Worm (Caenorhabditis elegans) whole organism, L2 larva: ENCODE results near the gene srdh-1.

ENCODE experiments used
- lin-11 ChIP-seq: fragments of 150-350 bp; sonication (generic microtip); optimal IDR thresholded peaks from 2 replicates; lab custom pipeline; 2014; ENCODE audit warnings: missing biosample characterization, missing genetic modification characterization, inconsistent platforms, mixed read lengths
- mab-5 ChIP-seq: fragments of 150-350 bp; optimal IDR thresholded peaks from 2 replicates; lab custom pipeline; 2014; ENCODE audit warnings: missing biosample characterization, missing genetic modification characterization
- nhr-25 ChIP-seq: fragments of 150-350 bp; sonication (generic microtip); optimal IDR thresholded peaks from 3 replicates; lab custom pipeline; 2014; ENCODE audit warnings: missing biosample characterization, missing genetic modification characterization
- nhr-77 ChIP-seq: fragments of 150-350 bp; optimal IDR thresholded peaks from 2 replicates; lab custom pipeline; 2014; ENCODE audit warnings: missing biosample characterization, missing genetic modification characterization
- unc-62 ChIP-seq: fragments of 150-350 bp; optimal IDR thresholded peaks from 2 replicates; lab custom pipeline; 2014; ENCODE audit warnings: missing biosample characterization, missing genetic modification reagents, missing genetic modification characterization

DNA sequence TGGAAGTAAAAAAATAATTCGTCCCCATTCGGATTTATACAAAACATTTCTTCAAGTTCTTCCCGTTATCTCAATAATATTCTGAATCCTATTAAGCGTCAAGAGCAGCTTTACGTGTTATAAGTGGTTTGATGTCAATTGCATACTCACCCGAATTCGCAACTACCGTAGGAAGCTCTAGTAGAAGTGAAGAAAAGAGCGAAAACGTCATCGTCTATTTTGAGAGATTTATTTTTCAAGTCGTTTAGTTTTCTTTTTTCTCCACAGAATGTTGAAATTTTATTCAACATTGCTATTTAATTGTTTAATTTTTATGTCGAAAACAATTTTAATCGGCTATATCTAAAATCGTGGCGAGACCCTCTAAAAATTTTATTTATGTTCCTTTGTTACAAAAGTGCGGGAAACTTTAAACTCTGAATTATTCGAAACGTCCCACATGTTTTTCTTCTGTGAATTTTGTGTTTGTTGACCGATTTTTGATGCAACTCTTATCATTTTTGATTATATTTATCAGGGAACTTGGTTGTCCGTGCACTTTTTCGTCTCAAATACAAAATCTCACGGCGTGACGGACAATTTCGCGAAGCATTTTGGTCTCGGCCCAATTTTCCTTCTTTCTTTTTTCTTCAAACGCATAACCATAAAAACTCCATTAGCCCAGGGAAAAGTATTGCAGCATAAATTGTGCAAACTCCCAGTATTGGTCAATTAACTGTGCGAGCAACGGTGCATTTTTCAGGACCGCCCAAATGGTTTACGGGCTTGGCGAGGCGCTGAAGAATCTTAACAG lies 5.6 kb downstream of the srdh-1 start, which contains the start of gene tdc-1:
- no peak for TF ChIP-seq lin-11 (tag; lab: Kevin White, UChicago)
- TF ChIP-seq nhr-25 (tag; lab: Kevin White, UChicago) = no peak
- TF ChIP-seq mab-5 (tag; lab: Kevin White, UChicago) = no peak
- no peak for TF ChIP-seq unc-62 (GFP tag; lab: Kevin White, UChicago)
- no peak for TF ChIP-seq nhr-77 (tag; lab: Kevin White, UChicago)
